Worm (Caenorhabditis elegans) whole organism, young adult: ENCODE data around the gene F18A12.7.
A peak's percentile ranks its signal among the peaks of the same experiment; 100 is the strongest.

Source experiments
- C06A6.2 ChIP-seq: fragments of 200-800 bp; sonication (Bioruptor generic); conservative IDR thresholded peaks from 2 replicates; pipeline ENCODE4 v1.3.6; 2022; ENCODE audit warnings: missing genetic modification characterization, missing compliant biosample characterization
- C17E4.6 ChIP-seq: fragments of 200-800 bp; sonication (Bioruptor generic); IDR thresholded peaks from 2 replicates; pipeline ENCODE4 v1.3.6; 2022; ENCODE audit warnings: missing genetic modification reagents, missing genetic modification characterization, missing compliant biosample characterization
- F37B4.10 ChIP-seq: fragments of 200-800 bp; sonication (Bioruptor generic); IDR thresholded peaks from 2 replicates; pipeline ENCODE4 v1.3.6; 2022; ENCODE audit warnings: missing genetic modification characterization, missing compliant biosample characterization
- F39B2.1 ChIP-seq: fragments of 200-800 bp; sonication (Bioruptor generic); IDR thresholded peaks from 2 replicates; pipeline ENCODE4 v1.3.6; 2022; ENCODE audit warnings: missing genetic modification reagents, missing genetic modification characterization, missing compliant biosample characterization
- F57A8.1 ChIP-seq: fragments of 200-800 bp; sonication (Bioruptor generic); optimal IDR thresholded peaks from 2 replicates; lab custom pipeline; 2018; ENCODE audit warnings: mild to moderate bottlenecking, missing genetic modification characterization, moderate library complexity, missing compliant biosample characterization
- Y53F4B.3 ChIP-seq: fragments of 200-800 bp; sonication (Bioruptor generic); IDR thresholded peaks from 2 replicates; pipeline ENCODE4 v1.3.6; 2022; ENCODE audit warnings: missing genetic modification reagents, missing genetic modification characterization, missing compliant biosample characterization
- ZK185.1 ChIP-seq: sonication (generic microtip); optimal IDR thresholded peaks from 2 replicates; lab custom pipeline; 2016; ENCODE audit warnings: mild to moderate bottlenecking, missing genetic modification characterization, missing compliant biosample characterization; ENCODE audit not compliant: poor library complexity, severe bottlenecking
- aptf-2 ChIP-seq: fragments of 200-800 bp; sonication (Bioruptor generic); conservative IDR thresholded peaks from 2 replicates; pipeline ENCODE4 v1.3.6; 2022; ENCODE audit warnings: missing genetic modification reagents, missing genetic modification characterization, missing compliant biosample characterization
- attf-5 ChIP-seq: fragments of 200-800 bp; sonication (Bioruptor generic); optimal IDR thresholded peaks from 2 replicates; lab custom pipeline; 2018; ENCODE audit warnings: mild to moderate bottlenecking, missing genetic modification characterization, missing compliant biosample characterization
- attf-6 ChIP-seq: fragments of 200-800 bp; sonication (Bioruptor generic); IDR thresholded peaks from 2 replicates; pipeline ENCODE4 v1.3.6; 2022; ENCODE audit warnings: missing genetic modification reagents, missing genetic modification characterization, missing compliant biosample characterization
- ccch-3 ChIP-seq: fragments of 200-800 bp; sonication (Bioruptor generic); optimal IDR thresholded peaks from 2 replicates; lab custom pipeline; 2018; ENCODE audit warnings: mild to moderate bottlenecking, missing genetic modification characterization, missing compliant biosample characterization
- cebp-1 ChIP-seq, 2 experiments: fragments of 200-800 bp in 1 of 2; sonication (Bioruptor generic) in 1 of 2; sonication (generic microtip) in 1 of 2; IDR thresholded peaks in 1 of 2; optimal IDR thresholded peaks in 1 of 2; 2 replicates each; pipeline versions ENCODE4 v1.3.6 to Lab custom; 2017 to 2022; ENCODE audit warnings: missing compliant biosample characterization in 2 of 2, missing genetic modification characterization in 2 of 2, mild to moderate bottlenecking in 1 of 2, missing genetic modification reagents in 1 of 2, moderate library complexity in 1 of 2
- ceh-100 ChIP-seq: fragments of 200-800 bp; sonication (Bioruptor generic); IDR thresholded peaks from 2 replicates; pipeline ENCODE4 v1.3.6; 2022; ENCODE audit warnings: missing genetic modification reagents, missing genetic modification characterization, missing compliant biosample characterization
- ceh-40 ChIP-seq: fragments of 200-800 bp; sonication (Bioruptor generic); IDR thresholded peaks from 2 replicates; pipeline ENCODE4 v1.3.6; 2022; ENCODE audit warnings: missing genetic modification characterization, missing compliant biosample characterization
- ceh-91 ChIP-seq: fragments of 200-800 bp; sonication (Bioruptor generic); IDR thresholded peaks from 2 replicates; pipeline ENCODE4 v1.3.6; 2022; ENCODE audit warnings: missing genetic modification reagents, missing genetic modification characterization, missing compliant biosample characterization
- dpl-1 ChIP-seq: fragments of 150-350 bp; optimal IDR thresholded peaks from 2 replicates; lab custom pipeline; 2014; ENCODE audit warnings: missing biosample characterization, missing genetic modification reagents, missing genetic modification characterization
- efl-1 ChIP-seq: fragments of 150-350 bp; optimal IDR thresholded peaks from 2 replicates; lab custom pipeline; 2014; ENCODE audit warnings: missing biosample characterization, missing genetic modification reagents, missing genetic modification characterization
- egl-18 ChIP-seq: fragments of 200-800 bp; sonication (Bioruptor generic); IDR thresholded peaks from 2 replicates; pipeline ENCODE4 v1.3.6; 2022; ENCODE audit warnings: missing genetic modification reagents, missing genetic modification characterization, missing compliant biosample characterization
- gei-17 ChIP-seq: fragments of 200-800 bp; sonication (Bioruptor generic); optimal IDR thresholded peaks from 2 replicates; lab custom pipeline; 2018; ENCODE audit warnings: mild to moderate bottlenecking, missing genetic modification characterization, missing compliant biosample characterization
- hlh-12 ChIP-seq: sonication (generic microtip); optimal IDR thresholded peaks from 2 replicates; lab custom pipeline; 2016; ENCODE audit warnings: missing genetic modification characterization, missing compliant biosample characterization
- hmg-1.2 ChIP-seq: fragments of 200-800 bp; sonication (Bioruptor generic); IDR thresholded peaks from 2 replicates; pipeline ENCODE4 v1.3.6; 2022; ENCODE audit warnings: missing genetic modification reagents, missing genetic modification characterization, missing compliant biosample characterization
- hrde-1 ChIP-seq: sonication (generic microtip); optimal IDR thresholded peaks from 2 replicates; lab custom pipeline; 2016; ENCODE audit warnings: missing genetic modification characterization, mild to moderate bottlenecking, missing compliant biosample characterization, moderate library complexity, missing genotype, missing genetic modification reagents, borderline replicate concordance
- lin-26 ChIP-seq: fragments of 200-800 bp; sonication (Bioruptor generic); IDR thresholded peaks from 2 replicates; pipeline ENCODE4 v1.3.6; 2022; ENCODE audit warnings: missing genetic modification reagents, missing genetic modification characterization, missing compliant biosample characterization
- lin-40 ChIP-seq: sonication (generic microtip); optimal IDR thresholded peaks from 2 replicates; lab custom pipeline; 2016; ENCODE audit warnings: missing genetic modification characterization, mild to moderate bottlenecking, missing compliant biosample characterization, missing genotype, missing genetic modification reagents
- lir-1 ChIP-seq: fragments of 200-800 bp; sonication (Bioruptor generic); conservative IDR thresholded peaks from 2 replicates; pipeline ENCODE4 v1.3.6; 2022; ENCODE audit warnings: missing genetic modification reagents, missing genetic modification characterization, missing compliant biosample characterization
- lsl-1 ChIP-seq: fragments of 200-800 bp; sonication (Bioruptor generic); optimal IDR thresholded peaks from 2 replicates; lab custom pipeline; 2018; ENCODE audit warnings: mild to moderate bottlenecking, missing genetic modification characterization, moderate library complexity, missing compliant biosample characterization
- madf-10 ChIP-seq: sonication (generic microtip); optimal IDR thresholded peaks from 2 replicates; lab custom pipeline; 2016; ENCODE audit warnings: mild to moderate bottlenecking, missing genetic modification characterization, missing compliant biosample characterization
- madf-3 ChIP-seq: fragments of 200-800 bp; sonication (Bioruptor generic); IDR thresholded peaks from 2 replicates; pipeline ENCODE4 v1.3.6; 2022; ENCODE audit warnings: missing genetic modification reagents, missing genetic modification characterization, missing compliant biosample characterization
- madf-6 ChIP-seq: fragments of 200-800 bp; sonication (Bioruptor generic); IDR thresholded peaks from 2 replicates; pipeline ENCODE4 v1.3.6; 2022; ENCODE audit warnings: missing genetic modification reagents, missing genetic modification characterization, missing compliant biosample characterization
- madf-8 ChIP-seq: fragments of 200-800 bp; sonication (Bioruptor generic); conservative IDR thresholded peaks from 2 replicates; pipeline ENCODE4 v1.3.6; 2022; ENCODE audit warnings: missing genetic modification reagents, missing genetic modification characterization, missing compliant biosample characterization
- mel-28 ChIP-seq: sonication (generic microtip); optimal IDR thresholded peaks from 2 replicates; lab custom pipeline; 2016; ENCODE audit warnings: borderline replicate concordance, mild to moderate bottlenecking, missing genetic modification characterization, missing compliant biosample characterization
- nfyb-1 ChIP-seq: fragments of 200-800 bp; sonication (Bioruptor generic); IDR thresholded peaks from 2 replicates; pipeline ENCODE4 v1.3.6; 2022; ENCODE audit warnings: missing genetic modification reagents, missing genetic modification characterization, missing compliant biosample characterization
- snpc-1.1 ChIP-seq: sonication (generic microtip); optimal IDR thresholded peaks from 2 replicates; lab custom pipeline; 2017; ENCODE audit warnings: missing genetic modification characterization, mild to moderate bottlenecking, missing compliant biosample characterization, antibody characterized with exemption, moderate library complexity, missing genotype, missing genetic modification reagents; ENCODE audit not compliant: insufficient read depth
- somi-1 ChIP-seq: fragments of 200-800 bp; sonication (Bioruptor generic); optimal IDR thresholded peaks from 2 replicates; lab custom pipeline; 2018; ENCODE audit warnings: mild to moderate bottlenecking, missing genetic modification characterization, missing compliant biosample characterization
- zfh-2 ChIP-seq: fragments of 200-800 bp; sonication (Bioruptor generic); conservative IDR thresholded peaks from 2 replicates; pipeline ENCODE4 v1.3.6; 2022; ENCODE audit warnings: missing genetic modification reagents, missing genetic modification characterization, missing compliant biosample characterization
- ztf-18 ChIP-seq: sonication (generic microtip); optimal IDR thresholded peaks from 2 replicates; lab custom pipeline; 2016; ENCODE audit warnings: missing genotype, mild to moderate bottlenecking, missing genetic modification characterization, missing compliant biosample characterization
- ztf-25 ChIP-seq: fragments of 200-800 bp; sonication (Bioruptor generic); IDR thresholded peaks from 2 replicates; pipeline ENCODE4 v1.3.6; 2022; ENCODE audit warnings: missing genetic modification reagents, missing genetic modification characterization, missing compliant biosample characterization
- ztf-26 ChIP-seq: sonication (generic microtip); optimal IDR thresholded peaks from 2 replicates; lab custom pipeline; 2017; ENCODE audit warnings: missing genetic modification characterization, missing compliant biosample characterization
- ztf-6 ChIP-seq: fragments of 200-800 bp; sonication (Bioruptor generic); IDR thresholded peaks from 2 replicates; pipeline ENCODE4 v1.3.6; 2022; ENCODE audit warnings: missing genetic modification reagents, missing genetic modification characterization, missing compliant biosample characterization

Gene F18A12.7

DNA sequence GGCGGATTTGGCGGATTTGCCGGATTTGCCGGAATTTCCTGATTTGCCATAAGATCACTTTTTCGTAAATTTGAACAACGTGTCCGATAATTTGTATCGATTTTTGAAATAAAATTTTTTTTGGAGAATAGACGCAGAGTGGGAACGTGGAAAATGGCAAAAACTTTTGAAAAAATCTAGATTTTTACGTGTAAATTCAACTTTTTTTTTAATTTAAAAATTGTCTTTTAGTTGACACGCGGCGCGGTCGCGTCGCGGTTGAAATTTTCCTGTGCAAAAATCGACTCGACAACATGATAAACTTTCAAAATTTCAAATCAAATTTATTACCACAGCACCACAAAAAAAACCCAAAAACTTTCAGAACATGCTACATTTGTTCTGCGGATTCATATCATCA, 18.8 kb downstream of the F18A12.7 start, which contains the start of gene nep-20:
Gene nep-20, minus strand, starts transcription at position 101 of the 400 bp plus-strand sequence.
- TF ChIP-seq ceh-100, result no peak
- TF ChIP-seq ceh-40 (GFP tag; lab: Robert Waterston, UW), result no peak
- no peak for TF ChIP-seq attf-5

DNA sequence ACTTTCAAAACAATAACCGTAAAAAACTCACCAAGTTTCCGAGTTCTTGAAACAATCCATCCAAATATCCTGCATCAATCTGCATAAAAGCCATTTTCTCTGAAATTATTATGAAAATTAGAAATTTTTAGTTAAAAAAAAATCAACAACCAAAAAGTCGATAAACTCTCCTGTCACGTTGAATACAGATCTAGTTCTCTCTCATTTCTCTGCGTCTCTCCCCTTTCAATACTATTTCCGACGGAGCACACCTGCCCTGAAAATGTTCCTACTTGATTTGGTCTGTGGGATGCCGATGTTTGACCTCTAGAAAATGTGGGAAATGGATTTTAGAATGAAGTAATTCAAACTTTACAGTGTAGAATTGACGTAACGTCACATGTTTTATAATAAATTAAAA, 26.8 kb downstream of the F18A12.7 start, which contains the start of gene T06D4.6:
Gene T06D4.6, minus strand, starts transcription at position 101 of the 400 bp plus-strand sequence.
- peak; percentile 52; the same call in 1 of the 2 replicates for TF ChIP-seq hmg-1.2 (GFP tag; lab: Robert Waterston, UW)
- TF ChIP-seq nfyb-1, result no peak
- TF ChIP-seq, all 124 proteins: peak for 1

DNA sequence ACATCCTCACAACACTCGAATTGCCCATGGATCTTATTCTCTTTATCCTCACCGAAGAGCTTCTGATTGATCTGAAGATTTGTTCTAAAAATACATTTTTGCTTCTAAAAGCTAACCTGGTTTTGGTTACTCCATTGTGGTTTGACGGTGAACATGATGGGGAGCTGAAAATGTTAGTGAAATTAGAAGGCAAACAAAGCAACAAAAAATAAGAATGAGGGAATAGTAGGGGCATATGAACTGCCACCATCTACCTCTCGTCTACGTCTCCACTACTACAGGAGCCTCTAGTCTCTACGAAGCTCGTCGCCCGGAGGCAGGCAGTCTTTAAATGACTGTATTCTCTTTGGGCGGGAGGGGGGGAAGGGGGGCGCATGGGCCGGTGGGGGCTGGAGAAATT, 28.5 kb downstream of the F18A12.7 start, which contains the start of gene T06D4.2:
Gene T06D4.2, minus strand, starts transcription at position 170 of the 400 bp plus-strand sequence.
- TF ChIP-seq lir-1 (GFP tag; lab: Robert Waterston, UW) (no peak), madf-6 (no peak), egl-18 (GFP tag; lab: Robert Waterston, UW) (no peak), somi-1 (GFP tag; lab: Kevin White, UChicago) (no peak), ceh-91 (no peak), C06A6.2 (GFP tag; lab: Robert Waterston, UW) (no peak), zfh-2 (no peak)

- TF ChIP-seq F57A8.1 (GFP tag; lab: Kevin White, UChicago) (no peak), lin-40 (no peak), ztf-26 (tag; lab: Kevin White, UChicago) (no peak), F37B4.10 (GFP tag; lab: Robert Waterston, UW) (no peak), F39B2.1 (no peak), mel-28 (tag; lab: Kevin White, UChicago) (no peak), madf-10 (tag; lab: Kevin White, UChicago) (no peak), lin-26 (GFP tag; lab: Robert Waterston, UW) (no peak), lsl-1 (no peak), madf-8 (GFP tag; lab: Robert Waterston, UW) (no peak)
These were observed 31.2 kb downstream of the F18A12.7 start for ce11 chrII:3383116-3383515.

- TF ChIP-seq snpc-1.1 (peak; percentile 12), Y53F4B.3 (GFP tag; lab: Robert Waterston, UW) (no peak), madf-8 (GFP tag; lab: Robert Waterston, UW) (peak; percentile 76), aptf-2 (GFP tag; lab: Robert Waterston, UW) (0 out of 2 replicates have a peak, but pooled peaks have one; percentile 5), dpl-1 (GFP tag; lab: Kevin White, UChicago) (peak; percentile 1), efl-1 (GFP tag; lab: Kevin White, UChicago) (peak; percentile 80), madf-6 (peak; percentile 69), ztf-25 (no peak)
- TF ChIP-seq, all 124 proteins: peak for 6
These were observed 32.8 kb downstream of the F18A12.7 start, which contains the start of gene T06D4.1 for ce11 chrII:3381510-3381909. T06D4.1 (plus strand) TSS chrII:3381830.

ce11 chrII:3378275-3378674, 36.0 kb downstream of the F18A12.7 start, which contains the start of gene Y49F6C.2:
Y49F6C.2 (plus strand) TSS chrII:3378575.
- TF ChIP-seq C17E4.6 (GFP tag; lab: Robert Waterston, UW), result no peak
- no peak for TF ChIP-seq cebp-1 (GFP tag; IDR thresholded peaks at IDR 0.05; lab: Robert Waterston, UW)
- no peak for TF ChIP-seq cebp-1 (tag; optimal IDR thresholded peaks at IDR 0.05; lab: Kevin White, UChicago)
- TF ChIP-seq ztf-25, result no peak
- no peak for TF ChIP-seq ztf-6 (GFP tag; lab: Robert Waterston, UW)
- no peak for TF ChIP-seq gei-17
- TF ChIP-seq hrde-1 (tag; lab: Kevin White, UChicago), result no peak
- no peak for TF ChIP-seq ztf-18
- TF ChIP-seq ZK185.1 (tag; lab: Kevin White, UChicago), result no peak
- TF ChIP-seq hlh-12, result no peak
- TF ChIP-seq madf-10 (tag; lab: Kevin White, UChicago), result no peak
- TF ChIP-seq attf-6 (GFP tag; lab: Robert Waterston, UW), result no peak
- no peak for TF ChIP-seq ccch-3 (GFP tag; lab: Kevin White, UChicago)
- TF ChIP-seq madf-3 (GFP tag; lab: Robert Waterston, UW), result no peak
